Worm (Caenorhabditis elegans) whole organism, L2 larva: ENCODE results near the gene Y105C5B.20.

Experiments
- ZK546.5 ChIP-seq: sonication (generic microtip); optimal IDR thresholded peaks from 2 replicates; lab custom pipeline; 2017; ENCODE audit warnings: missing biosample characterization, missing genetic modification characterization
- lsy-2 ChIP-seq, 2 experiments: fragments of 150-350 bp in 1 of 2; sonication (generic microtip) in 1 of 2; optimal IDR thresholded peaks; 2 replicates each; lab custom pipeline; 2014 to 2017; ENCODE audit warnings: missing biosample characterization in 2 of 2, missing genetic modification characterization in 2 of 2
- snpc-4 ChIP-seq: fragments of 150-350 bp; optimal IDR thresholded peaks from 2 replicates; lab custom pipeline; 2014; ENCODE audit warnings: missing biosample characterization, missing genetic modification characterization

- TF ChIP-seq lsy-2 (tag; optimal IDR thresholded peaks at IDR 0.05; lab: Kevin White, UChicago) (no peak), ZK546.5 (tag; lab: Kevin White, UChicago) (no peak), snpc-4 (tag; lab: Kevin White, UChicago) (no peak)
Measured at ce11 chrIV:16006267-16006666, 11.9 kb upstream of the Y105C5B.20 start.
